Fruit fly (Drosophila melanogaster) whole organism, prepupa: ENCODE results near the gene Cox17.

Experiments
- CG15336 ChIP-seq: fragments of 200-800 bp; sonication (Bioruptor generic); IDR thresholded peaks from 2 replicates; pipeline ENCODE4 v1.3.6; 2022; ENCODE audit warnings: missing biosample characterization, missing genetic modification characterization
- CG31627 ChIP-seq: fragments of 200-800 bp; sonication (Bioruptor generic); optimal IDR thresholded peaks from 3 replicates; lab custom pipeline; 2016; ENCODE audit warnings: missing biosample characterization, missing genetic modification characterization
- CG32006 ChIP-seq: fragments of 200-800 bp; sonication (Bioruptor generic); optimal IDR thresholded peaks from 3 replicates; lab custom pipeline; 2017; ENCODE audit warnings: missing biosample characterization, mild to moderate bottlenecking, missing genetic modification characterization
- CG6854 ChIP-seq: fragments of 200-800 bp; sonication (Bioruptor generic); optimal IDR thresholded peaks from 2 replicates; lab custom pipeline; 2017; ENCODE audit warnings: missing biosample characterization, mild to moderate bottlenecking, missing genetic modification characterization
- Ets21C ChIP-seq: fragments of 200-800 bp; sonication (Bioruptor generic); optimal IDR thresholded peaks from 3 replicates; lab custom pipeline; 2016; ENCODE audit warnings: missing biosample characterization, missing genetic modification characterization
- Gug ChIP-seq: fragments of 200-800 bp; sonication (Bioruptor generic); IDR thresholded peaks from 2 replicates; pipeline ENCODE4 v1.3.6; 2022; ENCODE audit warnings: missing biosample characterization, missing genetic modification characterization
- Hr39 ChIP-seq: fragments of 200-800 bp; sonication (Bioruptor generic); optimal IDR thresholded peaks from 2 replicates; lab custom pipeline; 2016; ENCODE audit warnings: missing biosample characterization, missing genetic modification characterization
- Hr4 ChIP-seq: fragments of 200-800 bp; sonication (Bioruptor generic); optimal IDR thresholded peaks from 3 replicates; lab custom pipeline; 2016; ENCODE audit warnings: missing biosample characterization, missing genetic modification characterization
- fd59A ChIP-seq: fragments of 200-800 bp; sonication (Bioruptor generic); optimal IDR thresholded peaks from 2 replicates; lab custom pipeline; 2017; ENCODE audit warnings: missing biosample characterization, mild to moderate bottlenecking, missing genetic modification characterization, missing genetic modification reagents
- lz ChIP-seq: fragments of 200-800 bp; sonication (Bioruptor generic); optimal IDR thresholded peaks from 3 replicates; lab custom pipeline; 2016; ENCODE audit warnings: missing biosample characterization, missing genetic modification characterization
- salr ChIP-seq, 2 experiments: fragments of 200-800 bp; sonication (Bioruptor generic); optimal IDR thresholded peaks; 3 replicates each; lab custom pipeline; 2016 to 2018; ENCODE audit warnings: missing biosample characterization in 2 of 2, missing genetic modification characterization in 2 of 2, mild to moderate bottlenecking in 1 of 2

DNA sequence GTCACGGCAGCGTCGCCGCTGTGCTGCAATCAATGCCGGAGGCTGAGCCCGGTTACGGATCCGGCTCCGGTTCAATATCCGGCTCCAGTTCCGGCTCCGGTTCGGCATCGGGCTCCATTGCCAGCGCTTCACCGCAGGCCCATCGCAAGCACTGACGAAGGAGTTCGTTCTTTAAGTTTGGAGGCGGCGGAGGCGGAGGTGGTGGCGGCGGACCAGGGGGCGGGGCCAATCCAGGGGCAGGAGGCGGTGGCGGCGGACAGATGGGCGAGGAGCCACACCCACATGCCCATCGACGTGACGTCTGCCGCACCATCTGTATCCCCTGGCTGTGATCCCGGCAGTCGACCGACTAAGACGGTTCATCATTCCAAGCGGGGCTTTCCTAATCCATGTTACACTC lies 27.4 kb upstream of the Cox17 start:
- TF ChIP-seq Ets21C, result no peak
- no peak for TF ChIP-seq CG6854 (GFP tag; lab: Kevin White, UChicago)
- no peak for TF ChIP-seq lz (GFP tag; lab: Kevin White, UChicago)
- TF ChIP-seq Hr4 (GFP tag; lab: Kevin White, UChicago), result no peak
- TF ChIP-seq CG31627 (GFP tag; lab: Kevin White, UChicago), result no peak
- TF ChIP-seq Gug (GFP tag; lab: Robert Waterston, UW), result no peak
- no peak for TF ChIP-seq CG32006 (GFP tag; lab: Kevin White, UChicago)
- TF ChIP-seq Hr39 (GFP tag; lab: Kevin White, UChicago), result no peak
- no peak for TF ChIP-seq salr (GFP tag; optimal IDR thresholded peaks at IDR 0.05; lab: Kevin White, UChicago)
- TF ChIP-seq fd59A (GFP tag; lab: Kevin White, UChicago), result no peak
- no peak for TF ChIP-seq CG15336 (GFP tag; lab: Robert Waterston, UW)
